Fruit fly (Drosophila melanogaster) Kc167 (cell line): ENCODE measurements around the gene CG13012.

ENCODE experiments used
- insv ChIP-seq: fragments of >200 bp; optimal IDR thresholded peaks from 3 replicates; lab custom pipeline; 2018; ENCODE audit warnings: missing external identifiers
- ttk ChIP-seq: sonication (Bioruptor generic); optimal IDR thresholded peaks from 2 replicates; lab custom pipeline; 2017; ENCODE audit warnings: missing external identifiers

dm6 chrX:16724544-16724943 lies 48.0 kb upstream of the CG13012 start:
- no peak for TF ChIP-seq ttk (lab: Kevin White, UChicago)
- TF ChIP-seq insv: no peak
